Fruit fly (Drosophila melanogaster): Measurements from ENCODE around the gene mah.

The mah gene

DNA sequence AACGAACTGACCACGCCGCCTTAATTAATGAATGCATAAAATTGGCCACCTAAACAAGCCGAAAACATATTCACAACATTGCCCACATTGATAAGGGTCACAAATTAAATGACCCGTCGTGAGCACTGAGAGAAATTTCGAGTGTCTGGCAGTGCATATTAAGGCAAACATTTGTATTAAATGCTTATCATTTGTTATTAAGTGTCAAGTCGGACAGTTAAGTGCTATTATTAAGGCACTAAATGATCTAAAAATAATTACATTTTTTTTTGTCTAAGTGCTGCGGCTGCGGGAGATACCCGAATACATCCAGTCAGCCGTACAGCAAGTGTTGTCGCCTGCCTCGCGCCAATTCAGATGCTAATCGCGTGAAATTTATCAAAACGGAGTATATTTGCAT lies 15.0 kb downstream of the mah start (continued):
- TF ChIP-seq CG12219 (GFP tag; optimal IDR thresholded peaks at IDR 0.05): peak; percentile 47
- TF ChIP-seq CG10431 (GFP tag; optimal IDR thresholded peaks at IDR 0.05): no peak
- peak; percentile 26 for TF ChIP-seq Chrac-16 (GFP tag; optimal IDR thresholded peaks at IDR 0.05)
- peak in 1 of 2 experiments; percentile 49 for TF ChIP-seq bsh (GFP tag; optimal IDR thresholded peaks at IDR 0.05)
- peak; percentile 42; the same call in 2 of the 3 replicates for TF ChIP-seq CG17361 (GFP tag; IDR thresholded peaks at IDR 0.05)
- TF ChIP-seq CG43689 (GFP tag; IDR thresholded peaks at IDR 0.05): peak; percentile 66
- no peak for TF ChIP-seq dimm (GFP tag; IDR thresholded peaks at IDR 0.05)
- peak; percentile 65 for TF ChIP-seq E2f1 (GFP tag; IDR thresholded peaks at IDR 0.05)
- TF ChIP-seq CG17568 (GFP tag; optimal IDR thresholded peaks at IDR 0.05): no peak
- peak; percentile 26 for TF ChIP-seq Hsf (GFP tag; optimal IDR thresholded peaks at IDR 0.05)
- TF ChIP-seq CG13287 (GFP tag; IDR thresholded peaks at IDR 0.05; ENCODE audit: partially characterized antibody): no peak
- TF ChIP-seq MESR4 (GFP tag; optimal IDR thresholded peaks at IDR 0.05): no peak
- TF ChIP-seq ato (GFP tag; IDR thresholded peaks at IDR 0.05; ENCODE audit: partially characterized antibody): no peak
- TF ChIP-seq CG10979 (tag; optimal IDR thresholded peaks at IDR 0.05): peak; percentile 40
- peak; percentile 22 for TF ChIP-seq CG9437 (GFP tag; optimal IDR thresholded peaks at IDR 0.05)
- TF ChIP-seq CG11723 (GFP tag; optimal IDR thresholded peaks at IDR 0.05): peak; percentile 45
- peak; percentile 75 for TF ChIP-seq sisA (GFP tag; IDR thresholded peaks at IDR 0.05)
- peak; percentile 50 for TF ChIP-seq CG8924 (tag; optimal IDR thresholded peaks at IDR 0.05)
- 0 out of 2 replicates have a peak, but pooled peaks have one; percentile 27 for TF ChIP-seq CG7372 (GFP tag; IDR thresholded peaks at IDR 0.05)
- peak; percentile 49 for TF ChIP-seq NfI (GFP tag; optimal IDR thresholded peaks at IDR 0.05)
- no peak for TF ChIP-seq PHDP (tag; optimal IDR thresholded peaks at IDR 0.05)
- peak; percentile 79 for TF ChIP-seq CG7839 (tag; optimal IDR thresholded peaks at IDR 0.05)
- TF ChIP-seq bigmax (GFP tag; optimal IDR thresholded peaks at IDR 0.05): no peak
- TF ChIP-seq Xrp1 (GFP tag; IDR thresholded peaks at IDR 0.05): peak; percentile 54
- TF ChIP-seq Asciz (GFP tag; optimal IDR thresholded peaks at IDR 0.05): peak; percentile 56
- TF ChIP-seq jing (GFP tag; optimal IDR thresholded peaks at IDR 0.05): peak; percentile 62
- TF ChIP-seq CG2678 (tag; optimal IDR thresholded peaks at IDR 0.05): peak; percentile 77
- TF ChIP-seq yki (optimal IDR thresholded peaks at IDR 0.05): no peak
- peak; percentile 18 for TF ChIP-seq CG4617 (GFP tag; optimal IDR thresholded peaks at IDR 0.05; ENCODE audit: borderline replicate concordance)
- peak; percentile 11 for TF ChIP-seq CG4820 (GFP tag; optimal IDR thresholded peaks at IDR 0.05)
- TF ChIP-seq Vsx1 (GFP tag; optimal IDR thresholded peaks at IDR 0.05): peak; percentile 64
- TF ChIP-seq H2.0 (GFP tag; IDR thresholded peaks at IDR 0.05): peak; percentile 65
- TF ChIP-seq CG8359 (GFP tag; optimal IDR thresholded peaks at IDR 0.05; ENCODE audit: borderline replicate concordance): peak; percentile 1
- peak; percentile 27 for TF ChIP-seq fd3F (GFP tag; optimal IDR thresholded peaks at IDR 0.05)
- TF ChIP-seq hb (GFP tag; IDR thresholded peaks at IDR 0.05; ENCODE audit: partially characterized antibody): no peak
- TF ChIP-seq D19B (GFP tag; optimal IDR thresholded peaks at IDR 0.05): peak; percentile 27
- no peak for TF ChIP-seq Hey (tag; optimal IDR thresholded peaks at IDR 0.05)
- TF ChIP-seq Hr39 (optimal IDR thresholded peaks at IDR 0.05): no peak
- TF ChIP-seq crc (GFP tag; optimal IDR thresholded peaks at IDR 0.05): no peak
- TF ChIP-seq CoRest (tag; optimal IDR thresholded peaks at IDR 0.05): peak; percentile 66
- no peak for TF ChIP-seq pros (GFP tag; optimal IDR thresholded peaks at IDR 0.05)
- peak; percentile 32 for TF ChIP-seq CG5180 (GFP tag; optimal IDR thresholded peaks at IDR 0.05)
- peak; percentile 67; the same call in 2 of the 3 replicates for TF ChIP-seq zfh1 (GFP tag; IDR thresholded peaks at IDR 0.05)
- peak; percentile 81 for TF ChIP-seq CG15269 (tag; optimal IDR thresholded peaks at IDR 0.05)
- peak; percentile 11 for TF ChIP-seq Bdp1 (GFP tag; optimal IDR thresholded peaks at IDR 0.05)
- TF ChIP-seq CG30020 (tag; optimal IDR thresholded peaks at IDR 0.05): no peak
- TF ChIP-seq Stat92E (GFP tag; optimal IDR thresholded peaks at IDR 0.05): no peak
- TF ChIP-seq CG13775 (GFP tag; optimal IDR thresholded peaks at IDR 0.05): peak; percentile 1
- peak; percentile 43 for TF ChIP-seq CG18262 (tag; optimal IDR thresholded peaks at IDR 0.05)
- peak; percentile 64 for TF ChIP-seq bab2 (GFP tag; optimal IDR thresholded peaks at IDR 0.05)

All from whole organism, embryonic.